Worm (Caenorhabditis elegans) whole organism, L2 larva: ENCODE measurements around the gene C46A5.4.

ENCODE experiments used
- elt-3 ChIP-seq: sonication (generic microtip); optimal IDR thresholded peaks from 2 replicates; lab custom pipeline; 2017; ENCODE audit warnings: missing biosample characterization, missing genetic modification characterization
- nhr-237 ChIP-seq: fragments of 150-350 bp; optimal IDR thresholded peaks from 2 replicates; lab custom pipeline; 2014; ENCODE audit warnings: missing biosample characterization, missing genetic modification characterization

- TF ChIP-seq nhr-237 (tag; lab: Kevin White, UChicago) (no peak), elt-3 (tag; lab: Kevin White, UChicago) (no peak)
These were observed 29.9 kb downstream of the C46A5.4 start for ce11 chrIV:7727258-7727657.
